Fruit fly (Drosophila melanogaster) whole organism, embryonic: Measurements from ENCODE around the gene dtn.

Experiments used
- Adf1 ChIP-seq: fragments of 200-800 bp; sonication (Bioruptor generic); IDR thresholded peaks from 2 replicates; pipeline ENCODE4 v1.3.6; 2022; ENCODE audit warnings: missing biosample characterization, missing genetic modification characterization
- B-H1 ChIP-seq: fragments of 200-800 bp; sonication (Bioruptor generic); IDR thresholded peaks from 3 replicates; pipeline ENCODE4 v1.3.6; 2022; ENCODE audit warnings: missing biosample characterization, missing genetic modification characterization
- CG10565 ChIP-seq: fragments of 200-800 bp; sonication (Bioruptor generic); optimal IDR thresholded peaks from 3 replicates; lab custom pipeline; 2016; ENCODE audit warnings: missing biosample characterization, mild to moderate bottlenecking, missing genetic modification characterization
- CG10959 ChIP-seq: fragments of 200-800 bp; sonication (Bioruptor generic); IDR thresholded peaks from 2 replicates; pipeline ENCODE4 v1.3.6; 2022; ENCODE audit warnings: missing biosample characterization, missing genetic modification characterization
- CG11247 ChIP-seq: fragments of 200-800 bp; sonication (Bioruptor generic); IDR thresholded peaks from 2 replicates; pipeline ENCODE4 v1.3.6; 2022; ENCODE audit warnings: missing biosample characterization, missing genetic modification characterization
- CG13424 ChIP-seq: fragments of 200-800 bp; sonication (Bioruptor generic); optimal IDR thresholded peaks from 2 replicates; lab custom pipeline; 2019; ENCODE audit warnings: missing biosample characterization, mild to moderate bottlenecking, missing genetic modification characterization, moderate library complexity
- CG17328 ChIP-seq: fragments of 200-800 bp; sonication (Bioruptor generic); IDR thresholded peaks from 2 replicates; pipeline ENCODE4 v1.3.6; 2022; ENCODE audit warnings: missing biosample characterization, missing genetic modification characterization
- CG18599 ChIP-seq: fragments of 200-800 bp; sonication (Bioruptor generic); optimal IDR thresholded peaks from 3 replicates; lab custom pipeline; 2017; ENCODE audit warnings: missing biosample characterization, missing genetic modification characterization, mild to moderate bottlenecking, moderate library complexity, missing genetic modification reagents
- CG2120 ChIP-seq: fragments of 200-800 bp; sonication (Bioruptor generic); optimal IDR thresholded peaks from 3 replicates; lab custom pipeline; 2016; ENCODE audit warnings: missing biosample characterization, missing genetic modification characterization
- CG2678 ChIP-seq: fragments of 200-800 bp; sonication (Bioruptor generic); optimal IDR thresholded peaks from 3 replicates; lab custom pipeline; 2019; ENCODE audit warnings: missing biosample characterization, mild to moderate bottlenecking, missing genetic modification characterization, moderate library complexity
- CG30403 ChIP-seq: fragments of 200-800 bp; sonication (Bioruptor generic); optimal IDR thresholded peaks from 3 replicates; lab custom pipeline; 2016; ENCODE audit warnings: missing biosample characterization, missing genetic modification characterization
- CHES-1-like ChIP-seq: fragments of 200-800 bp; sonication (Bioruptor generic); optimal IDR thresholded peaks from 2 replicates; lab custom pipeline; 2016; ENCODE audit warnings: missing biosample characterization, missing genetic modification characterization
- Dbx ChIP-seq: fragments of 200-800 bp; sonication (Bioruptor generic); IDR thresholded peaks from 3 replicates; pipeline ENCODE4 v1.3.6; 2022; ENCODE audit warnings: missing biosample characterization, missing genetic modification characterization
- Deaf1 ChIP-seq: fragments of 200-800 bp; optimal IDR thresholded peaks from 3 replicates; lab custom pipeline; 2019; ENCODE audit warnings: missing biosample characterization, mild to moderate bottlenecking, missing genetic modification characterization, moderate library complexity
- Fer1 ChIP-seq: fragments of 200-800 bp; sonication (Bioruptor generic); optimal IDR thresholded peaks from 2 replicates; lab custom pipeline; 2017; ENCODE audit warnings: missing biosample characterization, mild to moderate bottlenecking, missing genetic modification characterization
- Hmr ChIP-seq: fragments of 200-800 bp; sonication (Bioruptor generic); optimal IDR thresholded peaks from 3 replicates; lab custom pipeline; 2017; ENCODE audit warnings: mild to moderate bottlenecking, missing biosample characterization, missing genetic modification reagents, missing genetic modification characterization
- Hr39 ChIP-seq: fragments of >200 bp; optimal IDR thresholded peaks from 2 replicates; lab custom pipeline; 2017
- Opbp ChIP-seq: fragments of 200-800 bp; sonication (Bioruptor generic); IDR thresholded peaks from 3 replicates; pipeline ENCODE4 v1.3.6; 2022; ENCODE audit warnings: missing biosample characterization, missing genetic modification characterization; ENCODE audit not compliant: partially characterized antibody
- Scr ChIP-seq: fragments of 200-800 bp; sonication (Bioruptor generic); IDR thresholded peaks from 2 replicates; pipeline ENCODE4 v1.3.6; 2022; ENCODE audit warnings: missing biosample characterization, missing genetic modification characterization; ENCODE audit not compliant: partially characterized antibody
- Sox102F ChIP-seq: fragments of 200-800 bp; sonication (Bioruptor generic); optimal IDR thresholded peaks from 2 replicates; lab custom pipeline; 2018; ENCODE audit warnings: missing biosample characterization, mild to moderate bottlenecking, missing genetic modification characterization, moderate library complexity
- abd-A ChIP-seq: fragments of 200-800 bp; sonication (Bioruptor generic); optimal IDR thresholded peaks from 3 replicates; lab custom pipeline; 2019; ENCODE audit warnings: missing biosample characterization, mild to moderate bottlenecking, missing genetic modification characterization, moderate library complexity
- chinmo ChIP-seq: fragments of 200-800 bp; sonication (Bioruptor generic); IDR thresholded peaks from 4 replicates; pipeline ENCODE4 v1.3.6; 2022; ENCODE audit warnings: missing biosample characterization, missing genetic modification characterization; ENCODE audit not compliant: partially characterized antibody
- crol ChIP-seq: fragments of 200-800 bp; sonication (Bioruptor generic); IDR thresholded peaks from 2 replicates; pipeline ENCODE4 v1.3.6; 2022; ENCODE audit warnings: missing biosample characterization, missing genetic modification characterization
- dmrt99B ChIP-seq: fragments of 200-800 bp; sonication (Bioruptor generic); optimal IDR thresholded peaks from 2 replicates; lab custom pipeline; 2018; ENCODE audit warnings: missing biosample characterization, mild to moderate bottlenecking, missing genetic modification characterization, moderate library complexity
- ewg ChIP-seq: fragments of 200-800 bp; sonication (Bioruptor generic); optimal IDR thresholded peaks from 3 replicates; lab custom pipeline; 2017; ENCODE audit warnings: mild to moderate bottlenecking, missing biosample characterization, missing genetic modification reagents, missing genetic modification characterization
- gem ChIP-seq: fragments of 200-800 bp; sonication (Bioruptor generic); optimal IDR thresholded peaks from 2 replicates; lab custom pipeline; 2019; ENCODE audit warnings: missing biosample characterization, mild to moderate bottlenecking, missing genetic modification characterization, moderate library complexity
- grau ChIP-seq: fragments of 200-800 bp; optimal IDR thresholded peaks from 3 replicates; lab custom pipeline; 2019; ENCODE audit warnings: missing biosample characterization, mild to moderate bottlenecking, missing genetic modification characterization, moderate library complexity
- grn ChIP-seq: fragments of 200-800 bp; sonication (Bioruptor generic); optimal IDR thresholded peaks from 3 replicates; lab custom pipeline; 2017; ENCODE audit warnings: missing biosample characterization, missing genetic modification characterization
- gt ChIP-seq: fragments of 200-800 bp; sonication (Bioruptor generic); IDR thresholded peaks from 2 replicates; pipeline ENCODE4 v1.3.6; 2022; ENCODE audit warnings: missing biosample characterization, missing genetic modification characterization
- lab ChIP-seq: fragments of 200-800 bp; sonication (Bioruptor generic); optimal IDR thresholded peaks from 3 replicates; lab custom pipeline; 2017; ENCODE audit warnings: missing biosample characterization, missing genetic modification characterization, mild to moderate bottlenecking, moderate library complexity, missing genetic modification reagents
- nmo ChIP-seq: fragments of 200-800 bp; sonication (Bioruptor generic); optimal IDR thresholded peaks from 2 replicates; lab custom pipeline; 2018; ENCODE audit warnings: missing biosample characterization, mild to moderate bottlenecking, missing genetic modification characterization, moderate library complexity
- onecut ChIP-seq: fragments of 200-800 bp; sonication (Bioruptor generic); IDR thresholded peaks from 2 replicates; pipeline ENCODE4 v1.3.6; 2022; ENCODE audit warnings: missing biosample characterization, missing genetic modification characterization
- pho ChIP-seq: fragments of 200-800 bp; sonication (Bioruptor generic); optimal IDR thresholded peaks from 2 replicates; lab custom pipeline; 2016; ENCODE audit warnings: missing biosample characterization, missing genetic modification characterization
- prd ChIP-seq, 3 experiments: fragments of >200 bp in 2 of 3; fragments of 200-800 bp in 1 of 3; sonication (Bioruptor generic) in 1 of 3; optimal IDR thresholded peaks in 2 of 3; IDR thresholded peaks in 1 of 3; 2 replicates in 2 of 3; 3 replicates in 1 of 3; pipeline versions ENCODE4 v1.3.6 to Lab custom; 2017 to 2022; ENCODE audit warnings: missing biosample characterization in 1 of 3, missing genetic modification characterization in 1 of 3
- psq ChIP-seq: fragments of 200-800 bp; sonication (Bioruptor generic); optimal IDR thresholded peaks from 2 replicates; lab custom pipeline; 2017; ENCODE audit warnings: missing biosample characterization, missing genetic modification characterization
- ro ChIP-seq: fragments of 200-800 bp; sonication (Bioruptor generic); IDR thresholded peaks from 2 replicates; pipeline ENCODE4 v1.3.6; 2022; ENCODE audit warnings: missing biosample characterization, missing genetic modification characterization
- scrt ChIP-seq: fragments of 200-800 bp; sonication (Bioruptor generic); optimal IDR thresholded peaks from 2 replicates; lab custom pipeline; 2018; ENCODE audit warnings: missing biosample characterization, mild to moderate bottlenecking, missing genetic modification characterization, moderate library complexity
- sd ChIP-seq: fragments of 200-800 bp; sonication (Bioruptor generic); optimal IDR thresholded peaks from 3 replicates; lab custom pipeline; 2018; ENCODE audit warnings: missing biosample characterization, mild to moderate bottlenecking, missing genetic modification characterization, moderate library complexity
- sens ChIP-seq: fragments of 200-800 bp; sonication (Bioruptor generic); peaks from one replicate; lab custom pipeline; 2016; ENCODE audit warnings: missing biosample characterization, missing genetic modification characterization
- slbo ChIP-seq: fragments of 200-800 bp; sonication (Bioruptor generic); IDR thresholded peaks from 2 replicates; pipeline ENCODE4 v1.3.6; 2022; ENCODE audit warnings: missing biosample characterization, missing genetic modification characterization
- sr ChIP-seq: fragments of 200-800 bp; sonication (Bioruptor generic); IDR thresholded peaks from 3 replicates; pipeline ENCODE4 v1.3.6; 2022; ENCODE audit warnings: missing biosample characterization, missing genetic modification characterization
- trem ChIP-seq: fragments of 200-800 bp; optimal IDR thresholded peaks from 3 replicates; lab custom pipeline; 2019; ENCODE audit warnings: missing biosample characterization, mild to moderate bottlenecking, missing genetic modification characterization, moderate library complexity
- zfh2 ChIP-seq: fragments of 200-800 bp; sonication (Bioruptor generic); optimal IDR thresholded peaks from 2 replicates; lab custom pipeline; 2016; ENCODE audit warnings: missing biosample characterization, missing genetic modification characterization

dtn gene

dm6 chrX:6205099-6205498 is 20.3 kb upstream of the dtn start:
- peak; percentile 43 for TF ChIP-seq lab (GFP tag; lab: Kevin White, UChicago)
- peak; percentile 13 for TF ChIP-seq Deaf1
- TF ChIP-seq slbo (GFP tag; lab: Robert Waterston, UW) = peak; percentile 53
- TF ChIP-seq gem (tag; lab: Kevin White, UChicago) = peak; percentile 42
- no peak for TF ChIP-seq CHES-1-like
- peak; percentile 46 for TF ChIP-seq CG18599 (GFP tag; lab: Kevin White, UChicago)
- TF ChIP-seq sr (GFP tag; lab: Robert Waterston, UW) = no peak
- TF ChIP-seq Scr (GFP tag; lab: Robert Waterston, UW) = no peak
- peak; percentile 45 for TF ChIP-seq Hmr (GFP tag; lab: Kevin White, UChicago)
- peak; percentile 14 for TF ChIP-seq grau
- TF ChIP-seq CG2120 (GFP tag; lab: Kevin White, UChicago) = peak; percentile 37
- no peak for TF ChIP-seq Sox102F (GFP tag; lab: Kevin White, UChicago)
- TF ChIP-seq Dbx = 0 out of 3 replicates have a peak, but pooled peaks have one; percentile 12
- TF ChIP-seq CG2678 (tag; lab: Kevin White, UChicago) = peak; percentile 26
- no peak for TF ChIP-seq CG10565 (GFP tag; lab: Kevin White, UChicago)
- peak; percentile 8 for TF ChIP-seq CG30403
- TF ChIP-seq sens (GFP tag; lab: Kevin White, UChicago) = peak; percentile 25
- TF ChIP-seq Fer1 (GFP tag; lab: Kevin White, UChicago) = peak; percentile 9
- TF ChIP-seq CG13424 (tag; lab: Kevin White, UChicago) = peak; percentile 21
- TF ChIP-seq Opbp (GFP tag; lab: Robert Waterston, UW) = no peak
- no peak for TF ChIP-seq prd (optimal IDR thresholded peaks at IDR 0.05; lab: Kevin White, UChicago)
- TF ChIP-seq prd (GFP tag; IDR thresholded peaks at IDR 0.05; lab: Robert Waterston, UW) = 0 out of 3 replicates have a peak, but pooled peaks have one; percentile 5
- TF ChIP-seq ro (GFP tag; lab: Robert Waterston, UW) = no peak
- no peak for TF ChIP-seq grn (GFP tag; lab: Kevin White, UChicago)
- TF ChIP-seq zfh2 (GFP tag; lab: Kevin White, UChicago) = no peak
- no peak for TF ChIP-seq CG17328 (GFP tag; lab: Robert Waterston, UW)
- peak; percentile 73 for TF ChIP-seq scrt
- TF ChIP-seq trem (tag; lab: Kevin White, UChicago) = no peak
- no peak for TF ChIP-seq dmrt99B (tag; lab: Kevin White, UChicago)

- TF ChIP-seq Deaf1 (peak; percentile 85), Hr39 (lab: Kevin White, UChicago) (peak; percentile 56), CG18599 (GFP tag; lab: Kevin White, UChicago) (peak; percentile 31), chinmo (GFP tag; lab: Robert Waterston, UW) (0 out of 4 replicates have a peak, but pooled peaks have one; percentile 14), CG11247 (GFP tag; lab: Robert Waterston, UW) (no peak), nmo (no peak), gt (GFP tag; lab: Robert Waterston, UW) (no peak), CG10959 (GFP tag; lab: Robert Waterston, UW) (no peak), sd (tag; lab: Kevin White, UChicago) (no peak), onecut (GFP tag; lab: Robert Waterston, UW) (no peak), abd-A (tag; lab: Kevin White, UChicago) (peak; percentile 35), B-H1 (no peak), psq (GFP tag; lab: Kevin White, UChicago) (no peak), ewg (peak; percentile 61), crol (GFP tag; lab: Robert Waterston, UW) (peak; percentile 58), pho (GFP tag; lab: Kevin White, UChicago) (no peak), Adf1 (GFP tag; lab: Robert Waterston, UW) (peak; percentile 87), scrt (peak; percentile 96)
These were observed 8.8 kb upstream of the dtn start for dm6 chrX:6216650-6217049.
